Fruit fly (Drosophila melanogaster) whole organism, embryonic: ENCODE results near the gene mag.

Source experiments
- Atf3 ChIP-seq: fragments of 200-800 bp; sonication (Bioruptor generic); optimal IDR thresholded peaks from 3 replicates; lab custom pipeline; 2016; ENCODE audit warnings: missing biosample characterization, missing genetic modification characterization
- BtbVII ChIP-seq: fragments of 200-800 bp; sonication (Bioruptor generic); optimal IDR thresholded peaks from 3 replicates; lab custom pipeline; 2017; ENCODE audit warnings: missing biosample characterization, mild to moderate bottlenecking, missing genetic modification characterization
- CG1024 ChIP-seq: fragments of 200-800 bp; sonication (Bioruptor generic); IDR thresholded peaks from 2 replicates; pipeline ENCODE4 v1.3.6; 2022; ENCODE audit warnings: missing biosample characterization, missing genetic modification characterization
- CG10274 ChIP-seq: fragments of 200-800 bp; sonication (Bioruptor generic); optimal IDR thresholded peaks from 3 replicates; lab custom pipeline; 2017; ENCODE audit warnings: missing biosample characterization, mild to moderate bottlenecking, missing genetic modification characterization
- CG11247 ChIP-seq: fragments of 200-800 bp; sonication (Bioruptor generic); IDR thresholded peaks from 2 replicates; pipeline ENCODE4 v1.3.6; 2022; ENCODE audit warnings: missing biosample characterization, missing genetic modification characterization
- CG11398 ChIP-seq: fragments of 200-800 bp; sonication (Bioruptor generic); optimal IDR thresholded peaks from 2 replicates; lab custom pipeline; 2016; ENCODE audit warnings: missing biosample characterization, missing genetic modification characterization
- CG12071 ChIP-seq: fragments of 200-800 bp; sonication (Bioruptor generic); optimal IDR thresholded peaks from 3 replicates; lab custom pipeline; 2018; ENCODE audit warnings: missing biosample characterization, mild to moderate bottlenecking, missing genetic modification characterization
- CG12155 ChIP-seq: fragments of 200-800 bp; sonication (Bioruptor generic); optimal IDR thresholded peaks from 3 replicates; lab custom pipeline; 2016; ENCODE audit warnings: missing biosample characterization, missing genetic modification characterization
- CG15073 ChIP-seq: fragments of 200-800 bp; sonication (Bioruptor generic); optimal IDR thresholded peaks from 2 replicates; lab custom pipeline; 2016; ENCODE audit warnings: missing biosample characterization, missing genetic modification characterization
- CG15269 ChIP-seq: fragments of 200-800 bp; sonication (Bioruptor generic); optimal IDR thresholded peaks from 2 replicates; lab custom pipeline; 2018; ENCODE audit warnings: missing biosample characterization, mild to moderate bottlenecking, missing genetic modification characterization, moderate library complexity
- CG2678 ChIP-seq: fragments of 200-800 bp; sonication (Bioruptor generic); optimal IDR thresholded peaks from 3 replicates; lab custom pipeline; 2019; ENCODE audit warnings: missing biosample characterization, mild to moderate bottlenecking, missing genetic modification characterization, moderate library complexity
- CG2712 ChIP-seq: fragments of 200-800 bp; optimal IDR thresholded peaks from 3 replicates; lab custom pipeline; 2019; ENCODE audit warnings: missing biosample characterization, mild to moderate bottlenecking, missing genetic modification characterization, moderate library complexity
- CG2889 ChIP-seq: fragments of 200-800 bp; sonication (Bioruptor generic); IDR thresholded peaks from 3 replicates; pipeline ENCODE4 v1.3.6; 2022; ENCODE audit warnings: missing biosample characterization, missing genetic modification characterization
- CG30403 ChIP-seq: fragments of 200-800 bp; sonication (Bioruptor generic); optimal IDR thresholded peaks from 3 replicates; lab custom pipeline; 2016; ENCODE audit warnings: missing biosample characterization, missing genetic modification characterization
- CG3065 ChIP-seq: fragments of 200-800 bp; sonication (Bioruptor generic); optimal IDR thresholded peaks from 2 replicates; lab custom pipeline; 2016; ENCODE audit warnings: missing biosample characterization, missing genetic modification characterization
- CG31365 ChIP-seq: fragments of 200-800 bp; sonication (Bioruptor generic); optimal IDR thresholded peaks from 2 replicates; lab custom pipeline; 2018; ENCODE audit warnings: missing biosample characterization, mild to moderate bottlenecking, missing genetic modification characterization
- CG34422 ChIP-seq: fragments of 200-800 bp; sonication (Bioruptor generic); IDR thresholded peaks from 3 replicates; pipeline ENCODE4 v1.3.6; 2022; ENCODE audit warnings: missing biosample characterization, missing genetic modification characterization
- CG4854 ChIP-seq: fragments of 200-800 bp; sonication (Bioruptor generic); optimal IDR thresholded peaks from 2 replicates; lab custom pipeline; 2016; ENCODE audit warnings: missing biosample characterization, missing genetic modification characterization, inconsistent platforms
- CG5953 ChIP-seq: fragments of 200-800 bp; sonication (Bioruptor generic); IDR thresholded peaks from 2 replicates; pipeline ENCODE4 v1.3.6; 2022; ENCODE audit warnings: missing biosample characterization, missing genetic modification characterization
- CG6272 ChIP-seq: fragments of 200-800 bp; sonication (Bioruptor generic); IDR thresholded peaks from 2 replicates; pipeline ENCODE4 v1.3.6; 2022; ENCODE audit warnings: missing biosample characterization, missing genetic modification characterization
- CG6654 ChIP-seq: fragments of 200-800 bp; sonication (Bioruptor generic); optimal IDR thresholded peaks from 2 replicates; lab custom pipeline; 2017; ENCODE audit warnings: missing biosample characterization, mild to moderate bottlenecking, missing genetic modification characterization
- CG7963 ChIP-seq: fragments of 200-800 bp; sonication (Bioruptor generic); IDR thresholded peaks from 3 replicates; pipeline ENCODE4 v1.3.6; 2022; ENCODE audit warnings: missing biosample characterization, missing genetic modification characterization; ENCODE audit not compliant: partially characterized antibody
- CG8765 ChIP-seq: fragments of 200-800 bp; sonication (Bioruptor generic); IDR thresholded peaks from 2 replicates; pipeline ENCODE4 v1.3.6; 2022; ENCODE audit warnings: missing biosample characterization, missing genetic modification characterization
- CG9727 ChIP-seq: fragments of 200-800 bp; sonication (Bioruptor generic); optimal IDR thresholded peaks from 3 replicates; lab custom pipeline; 2017; ENCODE audit warnings: missing biosample characterization, mild to moderate bottlenecking, missing genetic modification characterization
- CG9797 ChIP-seq: fragments of 200-800 bp; sonication (Bioruptor generic); optimal IDR thresholded peaks from 3 replicates; lab custom pipeline; 2018; ENCODE audit warnings: missing biosample characterization, mild to moderate bottlenecking, missing genetic modification characterization
- Dad ChIP-seq: fragments of 200-800 bp; sonication (Bioruptor generic); optimal IDR thresholded peaks from 3 replicates; lab custom pipeline; 2016; ENCODE audit warnings: missing biosample characterization, missing genetic modification characterization
- Dref ChIP-seq: fragments of 200-800 bp; sonication (Bioruptor generic); IDR thresholded peaks from 2 replicates; pipeline ENCODE4 v1.3.6; 2022; ENCODE audit warnings: missing biosample characterization, missing genetic modification characterization
- HmgZ ChIP-seq: fragments of 200-800 bp; sonication (Bioruptor generic); optimal IDR thresholded peaks from 2 replicates; lab custom pipeline; 2018; ENCODE audit warnings: missing biosample characterization, mild to moderate bottlenecking, missing genetic modification characterization
- Meics ChIP-seq: fragments of 200-800 bp; sonication (Bioruptor generic); optimal IDR thresholded peaks from 2 replicates; lab custom pipeline; 2017; ENCODE audit warnings: missing biosample characterization, mild to moderate bottlenecking, missing genetic modification characterization
- Oli ChIP-seq: fragments of 200-800 bp; sonication (Bioruptor generic); optimal IDR thresholded peaks from 2 replicates; lab custom pipeline; 2018; ENCODE audit warnings: missing biosample characterization, mild to moderate bottlenecking, missing genetic modification characterization, moderate library complexity
- Optix ChIP-seq: fragments of 200-800 bp; sonication (Bioruptor generic); IDR thresholded peaks from 3 replicates; pipeline ENCODE4 v1.3.6; 2022; ENCODE audit warnings: missing biosample characterization, missing genetic modification characterization
- Poxn ChIP-seq: fragments of 200-800 bp; sonication (Bioruptor generic); IDR thresholded peaks from 2 replicates; pipeline ENCODE4 v1.3.6; 2022; ENCODE audit warnings: missing biosample characterization, missing genetic modification characterization
- Sry-β ChIP-seq: fragments of 200-800 bp; sonication (Bioruptor generic); optimal IDR thresholded peaks from 2 replicates; lab custom pipeline; 2018; ENCODE audit warnings: missing biosample characterization, mild to moderate bottlenecking, missing genetic modification characterization, moderate library complexity
- abd-A ChIP-seq: fragments of 200-800 bp; sonication (Bioruptor generic); optimal IDR thresholded peaks from 3 replicates; lab custom pipeline; 2019; ENCODE audit warnings: missing biosample characterization, mild to moderate bottlenecking, missing genetic modification characterization, moderate library complexity
- bcd ChIP-seq: fragments of 200-800 bp; sonication (Bioruptor generic); optimal IDR thresholded peaks from 2 replicates; lab custom pipeline; 2017; ENCODE audit warnings: missing biosample characterization, mild to moderate bottlenecking, missing genetic modification characterization
- chinmo ChIP-seq: fragments of 200-800 bp; sonication (Bioruptor generic); IDR thresholded peaks from 4 replicates; pipeline ENCODE4 v1.3.6; 2022; ENCODE audit warnings: missing biosample characterization, missing genetic modification characterization; ENCODE audit not compliant: partially characterized antibody
- da ChIP-seq: fragments of 200-800 bp; sonication (Bioruptor generic); optimal IDR thresholded peaks from 2 replicates; lab custom pipeline; 2016; ENCODE audit warnings: missing biosample characterization, missing genetic modification characterization
- dpn ChIP-seq, 2 experiments: fragments of 200-800 bp; sonication (Bioruptor generic); optimal IDR thresholded peaks; 3 replicates each; lab custom pipeline; 2016; ENCODE audit warnings: missing biosample characterization in 2 of 2, missing genetic modification characterization in 2 of 2
- ftz-f1 ChIP-seq: fragments of 200-800 bp; sonication (Bioruptor generic); optimal IDR thresholded peaks from 2 replicates; lab custom pipeline; 2016; ENCODE audit warnings: missing biosample characterization, missing genetic modification characterization
- gce ChIP-seq: fragments of 200-800 bp; sonication (Bioruptor generic); IDR thresholded peaks from 3 replicates; pipeline ENCODE4 v1.3.6; 2022; ENCODE audit warnings: missing biosample characterization, missing genetic modification characterization
- grau ChIP-seq: fragments of 200-800 bp; optimal IDR thresholded peaks from 3 replicates; lab custom pipeline; 2019; ENCODE audit warnings: missing biosample characterization, mild to moderate bottlenecking, missing genetic modification characterization, moderate library complexity
- kah ChIP-seq: fragments of 200-800 bp; sonication (Bioruptor generic); optimal IDR thresholded peaks from 2 replicates; lab custom pipeline; 2018; ENCODE audit warnings: missing biosample characterization, mild to moderate bottlenecking, missing genetic modification characterization
- kay ChIP-seq: fragments of 200-800 bp; sonication (Bioruptor generic); optimal IDR thresholded peaks from 2 replicates; lab custom pipeline; 2016; ENCODE audit warnings: missing biosample characterization, missing genetic modification characterization
- lov ChIP-seq, 2 experiments: fragments of 200-800 bp in 1 of 2; fragments of >200 bp in 1 of 2; sonication (Bioruptor generic) in 1 of 2; IDR thresholded peaks in 1 of 2; optimal IDR thresholded peaks in 1 of 2; 2 replicates in 1 of 2; 3 replicates in 1 of 2; pipeline versions ENCODE4 v1.3.6 to Lab custom; 2017 to 2022; ENCODE audit warnings: missing biosample characterization in 1 of 2, missing genetic modification characterization in 1 of 2
- p53 ChIP-seq: fragments of 200-800 bp; sonication (Bioruptor generic); optimal IDR thresholded peaks from 2 replicates; lab custom pipeline; 2016; ENCODE audit warnings: missing biosample characterization, missing genetic modification characterization
- rib ChIP-seq: fragments of 200-800 bp; sonication (Bioruptor generic); IDR thresholded peaks from 2 replicates; pipeline ENCODE4 v1.3.6; 2022; ENCODE audit warnings: missing biosample characterization, missing genetic modification characterization
- row ChIP-seq: fragments of 200-800 bp; sonication (Bioruptor generic); IDR thresholded peaks from 3 replicates; pipeline ENCODE4 v1.3.6; 2022; ENCODE audit warnings: missing biosample characterization, missing genetic modification characterization
- sima ChIP-seq: fragments of 200-800 bp; sonication (Bioruptor generic); optimal IDR thresholded peaks from 2 replicates; lab custom pipeline; 2016; ENCODE audit warnings: missing biosample characterization, missing genetic modification characterization
- sisA ChIP-seq: fragments of 200-800 bp; sonication (Bioruptor generic); IDR thresholded peaks from 2 replicates; pipeline ENCODE4 v1.3.6; 2022; ENCODE audit warnings: missing biosample characterization, missing genetic modification characterization
- slbo ChIP-seq: fragments of 200-800 bp; sonication (Bioruptor generic); IDR thresholded peaks from 2 replicates; pipeline ENCODE4 v1.3.6; 2022; ENCODE audit warnings: missing biosample characterization, missing genetic modification characterization
- vvl ChIP-seq: fragments of 200-800 bp; sonication (Bioruptor generic); IDR thresholded peaks from 2 replicates; pipeline ENCODE4 v1.3.6; 2022; ENCODE audit warnings: missing biosample characterization, missing genetic modification characterization
- z ChIP-seq: fragments of 200-800 bp; sonication (Bioruptor generic); IDR thresholded peaks from 3 replicates; pipeline ENCODE4 v1.3.6; 2022; ENCODE audit warnings: missing biosample characterization, missing genetic modification characterization

mag gene

DNA sequence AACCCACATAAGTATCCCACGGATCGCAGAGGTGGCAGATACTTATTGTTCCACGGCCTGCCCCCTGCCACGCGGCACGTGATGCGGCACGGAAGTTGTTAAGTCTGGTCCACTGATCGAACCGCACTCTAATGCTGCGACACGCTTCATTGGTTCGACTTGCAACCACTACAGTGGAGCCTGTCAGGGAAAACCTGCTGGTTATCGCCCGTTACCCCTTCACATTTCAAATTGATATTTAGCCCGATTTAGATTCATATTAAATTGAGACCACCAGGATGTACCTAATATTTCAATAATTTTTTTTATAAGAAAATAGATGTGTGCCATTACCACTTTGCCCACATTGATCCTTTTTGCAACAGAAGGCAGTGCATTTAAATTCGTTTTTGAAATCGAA is 13.1 kb upstream of the mag start (continued):
- TF ChIP-seq CG2712, result peak; percentile 50
- TF ChIP-seq Dref, result no peak
- TF ChIP-seq CG12155 (GFP tag; lab: Kevin White, UChicago), result no peak
- no peak for TF ChIP-seq CG11247
- no peak for TF ChIP-seq CG3065
- no peak for TF ChIP-seq CG12071 (GFP tag; lab: Kevin White, UChicago)
- no peak for TF ChIP-seq p53 (GFP tag; lab: Kevin White, UChicago)
- no peak for TF ChIP-seq kah (GFP tag; lab: Kevin White, UChicago)
- TF ChIP-seq sisA (GFP tag; lab: Robert Waterston, UW), result peak; percentile 45
- no peak for TF ChIP-seq CG8765
- TF ChIP-seq CG6272, result no peak
- 0 out of 2 replicates have a peak, but pooled peaks have one; percentile 15 for TF ChIP-seq slbo (GFP tag; lab: Robert Waterston, UW)
- peak; percentile 38; the same call in 1 of the 2 replicates for TF ChIP-seq vvl
- no peak for TF ChIP-seq HmgZ (tag; lab: Kevin White, UChicago)
- no peak for TF ChIP-seq da (GFP tag; lab: Kevin White, UChicago)
- no peak for TF ChIP-seq CG4854 (GFP tag; lab: Kevin White, UChicago)
- no peak for TF ChIP-seq kay
- TF ChIP-seq z, result no peak
- TF ChIP-seq CG7963 (GFP tag; lab: Robert Waterston, UW), result no peak
- TF ChIP-seq lov (optimal IDR thresholded peaks at IDR 0.05; lab: Kevin White, UChicago), result no peak
- TF ChIP-seq lov (GFP tag; IDR thresholded peaks at IDR 0.05; lab: Robert Waterston, UW), result 0 out of 3 replicates have a peak, but pooled peaks have one; percentile 8
- no peak for TF ChIP-seq CG10274 (GFP tag; lab: Kevin White, UChicago)
- no peak for TF ChIP-seq CG2889
- TF ChIP-seq Dad, result no peak
- no peak for TF ChIP-seq CG34422 (GFP tag; lab: Robert Waterston, UW)
- TF ChIP-seq Poxn (GFP tag; lab: Robert Waterston, UW), result no peak
- no peak for TF ChIP-seq abd-A (tag; lab: Kevin White, UChicago)
- no peak for TF ChIP-seq CG15073 (GFP tag; lab: Kevin White, UChicago)
- no peak for TF ChIP-seq CG11398
- TF ChIP-seq BtbVII (GFP tag; lab: Kevin White, UChicago), result no peak
- TF ChIP-seq CG9797 (GFP tag; lab: Kevin White, UChicago), result no peak
- TF ChIP-seq grau (tag; lab: Kevin White, UChicago), result peak; percentile 87
- TF ChIP-seq CG15269 (tag; lab: Kevin White, UChicago), result no peak
- TF ChIP-seq CG6654 (GFP tag; lab: Kevin White, UChicago), result no peak
- no peak for TF ChIP-seq CG2678 (tag; lab: Kevin White, UChicago)
- peak; percentile 37 for TF ChIP-seq CG30403 (GFP tag; lab: Kevin White, UChicago)
- 0 out of 3 replicates have a peak, but pooled peaks have one; percentile 33 for TF ChIP-seq row (GFP tag; lab: Robert Waterston, UW)
- TF ChIP-seq CG31365 (tag; lab: Kevin White, UChicago), result no peak
- TF ChIP-seq Meics (GFP tag; lab: Kevin White, UChicago), result no peak
- TF ChIP-seq sima, result no peak
- no peak for TF ChIP-seq Optix
- TF ChIP-seq CG5953 (GFP tag; lab: Robert Waterston, UW), result no peak
- TF ChIP-seq bcd, result no peak
- TF ChIP-seq rib (GFP tag; lab: Robert Waterston, UW), result no peak
- TF ChIP-seq dpn (GFP tag; optimal IDR thresholded peaks at IDR 0.05; lab: Kevin White, UChicago), result peak in 1 of 2 experiments; percentile 22
- TF ChIP-seq CG9727, result peak; percentile 37
- TF ChIP-seq CG1024, result no peak
- no peak for TF ChIP-seq gce
- TF ChIP-seq ftz-f1 (GFP tag; lab: Kevin White, UChicago), result no peak
- TF ChIP-seq chinmo (GFP tag; lab: Robert Waterston, UW), result no peak
- TF ChIP-seq Atf3 (GFP tag; lab: Kevin White, UChicago), result no peak
- peak; percentile 25 for TF ChIP-seq Oli (tag; lab: Kevin White, UChicago)
- TF ChIP-seq Sry-β (GFP tag; lab: Kevin White, UChicago), result no peak
